Worm (Caenorhabditis elegans) whole organism, L3 larva: ENCODE results near the gene sto-4.

Experiments
- R02D3.7 ChIP-seq: fragments of 150-350 bp; optimal IDR thresholded peaks from 2 replicates; lab custom pipeline; 2014; ENCODE audit warnings: missing biosample characterization, missing genetic modification characterization
- ceh-16 ChIP-seq: sonication (generic microtip); optimal IDR thresholded peaks from 2 replicates; lab custom pipeline; 2017; ENCODE audit warnings: missing biosample characterization, missing genetic modification characterization
- ceh-28 ChIP-seq: fragments of 150-350 bp; optimal IDR thresholded peaks from 2 replicates; lab custom pipeline; 2014; ENCODE audit warnings: missing biosample characterization, missing genetic modification reagents, missing genetic modification characterization
- ceh-82 ChIP-seq: fragments of 150-350 bp; optimal IDR thresholded peaks from 2 replicates; lab custom pipeline; 2014; ENCODE audit warnings: missing biosample characterization, missing genetic modification characterization
- ceh-9 ChIP-seq: sonication (generic microtip); optimal IDR thresholded peaks from 2 replicates; lab custom pipeline; 2018; ENCODE audit warnings: missing biosample characterization, missing genetic modification characterization
- egl-5 ChIP-seq: fragments of 150-350 bp; optimal IDR thresholded peaks from 2 replicates; lab custom pipeline; 2017; ENCODE audit warnings: missing biosample characterization, missing genetic modification reagents, missing genetic modification characterization, inconsistent platforms
- elt-1 ChIP-seq: fragments of 150-350 bp; optimal IDR thresholded peaks from 2 replicates; lab custom pipeline; 2014; ENCODE audit warnings: missing biosample characterization, missing genetic modification characterization
- elt-2 ChIP-seq: sonication (generic microtip); optimal IDR thresholded peaks from 2 replicates; lab custom pipeline; 2016; ENCODE audit warnings: missing genetic modification reagents, mild to moderate bottlenecking, missing genetic modification characterization, missing compliant biosample characterization
- elt-3 ChIP-seq, 3 experiments: fragments of 150-350 bp in 1 of 3; sonication (generic microtip) in 2 of 3; optimal IDR thresholded peaks; 2 replicates in 2 of 3; 4 replicates in 1 of 3; lab custom pipeline; 2014 to 2017; ENCODE audit warnings: missing biosample characterization in 3 of 3, missing genetic modification characterization in 3 of 3
- fkh-2 ChIP-seq: fragments of 150-350 bp; optimal IDR thresholded peaks from 2 replicates; lab custom pipeline; 2014; ENCODE audit warnings: missing biosample characterization, missing genetic modification reagents, missing genetic modification characterization
- fos-1 ChIP-seq: fragments of 150-350 bp; optimal IDR thresholded peaks from 2 replicates; lab custom pipeline; 2014; ENCODE audit warnings: missing biosample characterization, missing genetic modification characterization
- hmg-11 ChIP-seq: sonication (generic microtip); optimal IDR thresholded peaks from 2 replicates; lab custom pipeline; 2016; ENCODE audit warnings: missing genetic modification characterization, missing compliant biosample characterization
- jun-1 ChIP-seq: fragments of 150-350 bp; optimal IDR thresholded peaks from 2 replicates; lab custom pipeline; 2014; ENCODE audit warnings: missing biosample characterization, missing genetic modification reagents, missing genetic modification characterization
- lin-15B ChIP-seq: fragments of 150-350 bp; optimal IDR thresholded peaks from 2 replicates; lab custom pipeline; 2014; ENCODE audit warnings: missing biosample characterization, missing genetic modification characterization
- lin-39 ChIP-seq: fragments of 150-350 bp; optimal IDR thresholded peaks from 2 replicates; lab custom pipeline; 2018; ENCODE audit warnings: missing biosample characterization, missing genetic modification reagents, missing genetic modification characterization
- lsy-12 ChIP-seq: sonication (generic microtip); optimal IDR thresholded peaks from 2 replicates; lab custom pipeline; 2016; ENCODE audit warnings: mild to moderate bottlenecking, missing genetic modification characterization, missing compliant biosample characterization
- mdl-1 ChIP-seq: fragments of 150-350 bp; optimal IDR thresholded peaks from 2 replicates; lab custom pipeline; 2014; ENCODE audit warnings: missing biosample characterization, missing genetic modification characterization
- mml-1 ChIP-seq: fragments of 150-350 bp; sonication (generic microtip); optimal IDR thresholded peaks from 3 replicates; lab custom pipeline; 2014; ENCODE audit warnings: missing biosample characterization, missing genetic modification characterization
- nhr-11 ChIP-seq: fragments of 150-350 bp; optimal IDR thresholded peaks from 2 replicates; lab custom pipeline; 2014; ENCODE audit warnings: missing biosample characterization, missing genetic modification characterization
- nhr-12 ChIP-seq: fragments of 150-350 bp; optimal IDR thresholded peaks from 2 replicates; lab custom pipeline; 2014; ENCODE audit warnings: missing biosample characterization, missing genetic modification characterization
- nhr-23 ChIP-seq: fragments of 150-350 bp; optimal IDR thresholded peaks from 2 replicates; lab custom pipeline; 2014; ENCODE audit warnings: missing biosample characterization, missing genetic modification reagents, missing genetic modification characterization
- nhr-25 ChIP-seq: sonication (generic microtip); optimal IDR thresholded peaks from 2 replicates; lab custom pipeline; 2017; ENCODE audit warnings: missing biosample characterization, missing genetic modification characterization
- nhr-76 ChIP-seq: fragments of 150-350 bp; sonication (generic microtip); optimal IDR thresholded peaks from 5 replicates; lab custom pipeline; 2014; ENCODE audit warnings: missing biosample characterization, missing genetic modification characterization
- pha-4 ChIP-seq: fragments of 150-350 bp; optimal IDR thresholded peaks from 2 replicates; lab custom pipeline; 2014; ENCODE audit warnings: missing biosample characterization, missing genetic modification reagents, missing genetic modification characterization
- pqm-1 ChIP-seq: fragments of 150-350 bp; optimal IDR thresholded peaks from 2 replicates; lab custom pipeline; 2017; ENCODE audit warnings: missing biosample characterization, missing genetic modification characterization, inconsistent platforms
- skn-1 ChIP-seq: fragments of 150-350 bp; optimal IDR thresholded peaks from 2 replicates; lab custom pipeline; 2014; ENCODE audit warnings: missing biosample characterization, missing genetic modification characterization
- snpc-4 ChIP-seq: fragments of 150-350 bp; optimal IDR thresholded peaks from 2 replicates; lab custom pipeline; 2014; ENCODE audit warnings: missing biosample characterization, missing genetic modification characterization
- tbx-2 ChIP-seq: sonication (generic microtip); optimal IDR thresholded peaks from 2 replicates; lab custom pipeline; 2016; ENCODE audit warnings: mild to moderate bottlenecking, missing genetic modification characterization, missing compliant biosample characterization
- unc-39 ChIP-seq: sonication (generic microtip); optimal IDR thresholded peaks from 4 replicates; lab custom pipeline; 2017; ENCODE audit warnings: missing biosample characterization, missing genetic modification characterization
- unc-62 ChIP-seq: fragments of 150-350 bp; sonication (generic microtip); optimal IDR thresholded peaks from 4 replicates; lab custom pipeline; 2014; ENCODE audit warnings: missing biosample characterization, missing genetic modification reagents, missing genetic modification characterization
- zag-1 ChIP-seq: fragments of 150-350 bp; optimal IDR thresholded peaks from 2 replicates; lab custom pipeline; 2014; ENCODE audit warnings: missing biosample characterization, missing genetic modification characterization
- ztf-4 ChIP-seq: fragments of 150-350 bp; optimal IDR thresholded peaks from 2 replicates; lab custom pipeline; 2014; ENCODE audit warnings: missing biosample characterization, missing genetic modification characterization

The sto-4 gene

DNA sequence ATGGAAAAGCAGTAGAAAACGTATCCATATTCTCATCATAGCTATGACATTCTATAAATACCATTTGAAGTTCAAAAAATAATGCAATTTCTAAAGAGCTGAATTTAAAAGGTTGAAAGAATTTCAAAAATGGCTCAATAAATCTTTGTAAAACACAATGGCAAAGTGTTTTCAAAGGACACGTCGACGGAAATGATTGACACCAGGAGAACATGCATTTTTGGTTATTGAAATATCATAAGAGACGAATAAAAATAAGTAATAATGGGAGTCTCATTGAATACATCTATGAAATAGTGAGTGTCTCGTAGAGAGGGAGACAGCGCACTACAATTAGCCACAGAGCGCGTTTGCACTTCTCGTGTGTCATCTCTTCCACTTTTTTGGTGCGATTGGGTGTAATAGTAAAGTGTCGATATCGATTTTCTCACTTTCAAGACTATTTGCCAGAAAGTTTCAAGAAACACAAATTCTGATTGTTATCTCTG, 12.6 kb downstream of the sto-4 start, which contains the start of gene T04F8.2 (continued):
- peak; percentile 42 for TF ChIP-seq pqm-1 (tag; lab: Kevin White, UChicago)
- no peak for TF ChIP-seq unc-39 (tag; lab: Kevin White, UChicago)
- TF ChIP-seq zag-1 = no peak
- TF ChIP-seq egl-5 = peak; percentile 64
- TF ChIP-seq ztf-4 (tag; lab: Kevin White, UChicago) = no peak
- TF ChIP-seq nhr-12 (tag; lab: Kevin White, UChicago) = no peak

ce11 chrX:11658331-11658730, 14.4 kb downstream of the sto-4 start, which contains the start of gene T04F8.3:
T04F8.3 (plus strand) TSS chrX:11658631.
- TF ChIP-seq tbx-2 (tag; lab: Kevin White, UChicago) (no peak), nhr-23 (no peak), unc-39 (tag; lab: Kevin White, UChicago) (no peak), R02D3.7 (no peak), nhr-76 (tag; lab: Kevin White, UChicago) (no peak), unc-62 (GFP tag; lab: Kevin White, UChicago) (no peak), ceh-16 (no peak)

DNA sequence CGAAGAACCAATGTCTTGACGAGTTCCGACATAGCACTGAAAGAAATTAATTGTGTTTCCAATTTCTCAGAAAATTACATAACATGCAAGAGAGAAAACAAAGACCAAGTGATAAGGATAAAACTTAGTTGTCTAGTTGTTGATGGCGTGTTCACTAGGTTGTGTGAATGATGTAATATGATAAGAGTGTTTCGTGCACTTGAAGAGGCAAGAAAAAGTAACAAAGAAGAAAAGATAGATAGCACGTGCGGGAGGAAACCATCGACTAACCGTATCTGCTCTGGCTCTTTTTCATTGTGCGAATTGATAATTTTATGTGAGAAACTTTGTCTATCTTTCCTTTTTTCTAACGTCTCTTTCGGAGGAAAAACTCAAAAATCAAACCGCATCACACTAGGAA, 17.7 kb downstream of the sto-4 start, which contains the start of gene sfxn-1.5:
Gene sfxn-1.5, minus strand, starts transcription at position 36 of the 400 bp plus-strand sequence.
- TF ChIP-seq ceh-9 = no peak
- TF ChIP-seq pha-4 = peak; percentile 66
- peak; percentile 68 for TF ChIP-seq jun-1
- peak; percentile 69 for TF ChIP-seq mdl-1 (tag; lab: Kevin White, UChicago)
- no peak for TF ChIP-seq lsy-12 (tag; lab: Kevin White, UChicago)
- TF ChIP-seq pqm-1 (tag; lab: Kevin White, UChicago) = peak; percentile 98
- TF ChIP-seq fkh-2 (tag; lab: Kevin White, UChicago) = no peak
- TF ChIP-seq elt-3 (tag; optimal IDR thresholded peaks at IDR 0.05; lab: Kevin White, UChicago) = peak in 1 of 3 experiments; percentile 38
- peak; percentile 99 for TF ChIP-seq elt-2 (tag; lab: Kevin White, UChicago)
- TF ChIP-seq, all 47 proteins: peak for 6

DNA sequence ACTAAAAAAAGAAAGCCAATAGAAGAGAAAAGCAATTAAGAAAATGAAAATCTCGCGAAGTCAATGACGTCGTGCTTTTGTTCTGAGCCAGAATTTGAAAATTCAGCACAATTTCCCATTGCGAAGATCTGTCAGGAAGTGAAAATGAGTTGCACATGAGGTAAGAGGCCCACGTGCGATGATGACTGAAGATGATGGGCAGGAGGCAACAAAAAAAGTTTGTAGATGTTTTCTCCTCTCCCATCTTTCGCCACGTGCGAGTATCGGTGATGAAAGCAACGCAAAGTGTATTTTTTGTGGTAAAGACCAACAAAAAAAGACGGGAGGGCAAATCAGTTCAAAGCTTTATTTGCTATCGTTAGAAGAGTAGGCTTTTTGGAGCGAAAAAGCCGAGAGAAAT, 18.1 kb downstream of the sto-4 start:
- TF ChIP-seq R02D3.7 (no peak), pha-4 (peak; percentile 45)

ce11 chrX:11662557-11662956, 18.6 kb downstream of the sto-4 start:
- TF ChIP-seq ceh-9 (no peak), ceh-28 (tag; lab: Kevin White, UChicago) (peak; percentile 7), egl-5 (no peak), fkh-2 (tag; lab: Kevin White, UChicago) (no peak), lin-15B (tag; lab: Kevin White, UChicago) (no peak), pha-4 (peak; percentile 4), nhr-76 (tag; lab: Kevin White, UChicago) (no peak), elt-2 (tag; lab: Kevin White, UChicago) (no peak), hmg-11 (tag; lab: Kevin White, UChicago) (peak; percentile 16), nhr-11 (tag; lab: Kevin White, UChicago) (no peak)

DNA sequence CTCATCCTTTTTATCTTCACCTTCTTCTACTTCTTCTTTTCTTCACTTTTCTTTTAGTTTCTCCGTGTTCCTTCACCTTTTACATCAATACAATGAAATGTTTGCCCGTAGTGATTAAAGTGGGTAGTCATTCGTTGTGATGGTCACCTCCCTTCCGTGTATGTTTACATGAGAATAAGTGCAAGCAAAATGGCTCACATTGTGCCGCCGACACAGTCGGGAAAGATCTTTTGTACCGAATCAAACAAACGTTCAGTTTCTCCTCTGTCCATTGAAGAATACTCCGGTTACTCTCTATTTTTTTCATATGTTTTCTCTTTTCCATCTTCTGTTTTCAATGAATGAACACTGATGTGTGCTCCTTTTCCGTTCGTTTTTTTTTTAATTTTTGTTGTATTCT, 20.3 kb downstream of the sto-4 start:
- TF ChIP-seq nhr-23 = no peak
- TF ChIP-seq lin-39 (tag; lab: Kevin White, UChicago) = no peak
- TF ChIP-seq zag-1 = no peak
- peak; percentile 64 for TF ChIP-seq pha-4
- no peak for TF ChIP-seq ceh-82 (tag; lab: Kevin White, UChicago)
- TF ChIP-seq, all 47 proteins: peak for 1

DNA sequence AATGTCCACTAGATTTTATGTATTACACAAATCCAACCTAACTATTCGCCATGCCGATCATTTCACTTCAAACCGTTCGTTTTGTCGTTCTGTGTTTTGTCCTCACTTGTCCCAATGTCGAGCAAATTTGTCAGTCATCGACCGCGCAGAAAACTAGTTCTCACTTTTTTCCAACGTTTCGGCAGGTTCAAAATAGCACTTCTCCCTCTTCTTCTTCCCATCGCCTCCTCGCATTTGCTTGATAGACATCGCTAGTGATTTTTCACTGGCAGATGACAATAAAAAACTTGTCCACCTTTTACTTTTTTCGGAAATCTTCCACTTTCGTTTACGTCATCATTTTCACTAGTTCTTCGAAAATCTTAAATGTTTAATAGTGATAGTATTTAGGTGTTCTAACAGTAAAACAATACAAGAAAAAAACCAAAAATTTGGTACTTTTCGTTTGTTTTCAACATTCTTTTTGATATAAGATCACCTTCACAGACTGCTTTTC, 21.6 kb downstream of the sto-4 start:
- TF ChIP-seq fos-1 (tag; lab: Kevin White, UChicago) (no peak), fkh-2 (tag; lab: Kevin White, UChicago) (no peak), snpc-4 (no peak), skn-1 (tag; lab: Kevin White, UChicago) (no peak), elt-1 (peak; percentile 16), mml-1 (tag; lab: Kevin White, UChicago) (no peak), lsy-12 (tag; lab: Kevin White, UChicago) (no peak), egl-5 (no peak), nhr-25 (peak; percentile 80)
- TF ChIP-seq, all 47 proteins: peak for 2
